Worm (Caenorhabditis elegans): ENCODE measurements around the gene T08G5.15.

Gene T08G5.15

ce11 chrV:14033649-14034048 lies 10.7 kb upstream of the T08G5.15 start, which contains the start of gene ins-10:
ins-10 (plus strand) TSS chrV:14033949.
- no peak for TF ChIP-seq nfya-1 (tag; optimal IDR thresholded peaks at IDR 0.05)
- no peak for TF ChIP-seq hlh-15 (tag; optimal IDR thresholded peaks at IDR 0.05)
- TF ChIP-seq dmd-4 (tag; optimal IDR thresholded peaks at IDR 0.05; ENCODE audit: borderline replicate concordance) = no peak
- no peak for TF ChIP-seq pag-3 (tag; optimal IDR thresholded peaks at IDR 0.05; ENCODE audit: borderline replicate concordance)
- no peak for TF ChIP-seq dve-1 (tag; optimal IDR thresholded peaks at IDR 0.05)
- no peak for TF ChIP-seq madf-2 (tag; optimal IDR thresholded peaks at IDR 0.05)

- TF ChIP-seq ets-4 (tag; optimal IDR thresholded peaks at IDR 0.05) (no peak), dve-1 (tag; optimal IDR thresholded peaks at IDR 0.05) (no peak), pax-1 (tag; optimal IDR thresholded peaks at IDR 0.05) (no peak), ceh-14 (tag; optimal IDR thresholded peaks at IDR 0.05) (no peak), sox-2 (GFP tag; IDR thresholded peaks at IDR 0.05) (no peak), ceh-34 (tag; optimal IDR thresholded peaks at IDR 0.05) (no peak), ama-1 (optimal IDR thresholded peaks at IDR 0.05) (peak; percentile 76)
These were observed 5.3 kb upstream of the T08G5.15 start for ce11 chrV:14028256-14028743.

ce11 chrV:14027384-14027783 lies 4.4 kb upstream of the T08G5.15 start, which contains the start of gene T08G5.3:
T08G5.3 (minus strand) TSS chrV:14027484.
- no peak for TF ChIP-seq ref-2 (tag; optimal IDR thresholded peaks at IDR 0.05)
- no peak for TF ChIP-seq tbx-2 (tag; optimal IDR thresholded peaks at IDR 0.05)
- no peak for TF ChIP-seq fkh-10 (GFP tag; optimal IDR thresholded peaks at IDR 0.05)
- no peak for TF ChIP-seq K02D7.2 (tag; optimal IDR thresholded peaks at IDR 0.05)
- no peak for TF ChIP-seq ceh-48 (tag; optimal IDR thresholded peaks at IDR 0.05)
- TF ChIP-seq pag-3 (tag; optimal IDR thresholded peaks at IDR 0.05; ENCODE audit: borderline replicate concordance) = no peak
- no peak for TF ChIP-seq hlh-15 (tag; optimal IDR thresholded peaks at IDR 0.05)

ce11 chrV:14026194-14026593 lies 3.2 kb upstream of the T08G5.15 start, which contains the start of gene T08G5.2:
T08G5.2 (minus strand) TSS chrV:14026294.
- no peak for TF ChIP-seq fax-1 (tag; optimal IDR thresholded peaks at IDR 0.05)
- no peak for TF ChIP-seq T23F11.4 (GFP tag; optimal IDR thresholded peaks at IDR 0.05)
- TF ChIP-seq tbx-2 (tag; optimal IDR thresholded peaks at IDR 0.05) = no peak
- TF ChIP-seq fkh-6 (tag; optimal IDR thresholded peaks at IDR 0.05) = no peak
- TF ChIP-seq sox-2 (GFP tag; IDR thresholded peaks at IDR 0.05) = no peak
- TF ChIP-seq eyg-1 (tag; optimal IDR thresholded peaks at IDR 0.05) = no peak
- TF ChIP-seq elt-4 (tag; optimal IDR thresholded peaks at IDR 0.05) = no peak
- no peak for TF ChIP-seq ceh-2 (tag; optimal IDR thresholded peaks at IDR 0.05)
- no peak for TF ChIP-seq gmeb-2 (tag; optimal IDR thresholded peaks at IDR 0.05)
- no peak for TF ChIP-seq npax-4 (tag; optimal IDR thresholded peaks at IDR 0.05)

ce11 chrV:14018640-14019039 lies 4.3 kb downstream of the T08G5.15 start, which contains the start of the genes mtl-2 and T08G5.1:
mtl-2 (minus strand) TSS chrV:14018673.
T08G5.1 (plus strand) TSS chrV:14018766.
- TF ChIP-seq hlh-30 (tag; optimal IDR thresholded peaks at IDR 0.05; ENCODE audit: insufficient read depth) (no peak), ztf-16 (tag; optimal IDR thresholded peaks at IDR 0.05) (no peak), lim-6 (tag; optimal IDR thresholded peaks at IDR 0.05) (no peak), npax-4 (tag; optimal IDR thresholded peaks at IDR 0.05) (no peak), ceh-31 (tag; optimal IDR thresholded peaks at IDR 0.05) (no peak), ceh-14 (tag; optimal IDR thresholded peaks at IDR 0.05) (no peak), elt-2 (tag; optimal IDR thresholded peaks at IDR 0.05) (peak; percentile 49)

- TF ChIP-seq hlh-13 (GFP tag; optimal IDR thresholded peaks at IDR 0.05) (no peak), sox-4 (tag; optimal IDR thresholded peaks at IDR 0.05) (no peak), rnt-1 (tag; optimal IDR thresholded peaks at IDR 0.05) (no peak), mec-3 (tag; optimal IDR thresholded peaks at IDR 0.05; ENCODE audit: borderline replicate concordance) (no peak), odd-2 (tag; optimal IDR thresholded peaks at IDR 0.05) (no peak), unc-86 (tag; optimal IDR thresholded peaks at IDR 0.05) (no peak), pha-2 (tag; optimal IDR thresholded peaks at IDR 0.05) (no peak), ceh-18 (tag; optimal IDR thresholded peaks at IDR 0.05) (no peak), pax-1 (tag; optimal IDR thresholded peaks at IDR 0.05) (no peak), tbx-2 (tag; optimal IDR thresholded peaks at IDR 0.05) (no peak), ceh-22 (tag; optimal IDR thresholded peaks at IDR 0.05) (no peak), unc-3 (GFP tag; conservative IDR thresholded peaks at IDR 0.05) (no peak), unc-3 (tag; optimal IDR thresholded peaks at IDR 0.05) (no peak), ama-1 (optimal IDR thresholded peaks at IDR 0.05) (no peak), unc-55 (GFP tag; optimal IDR thresholded peaks at IDR 0.05) (no peak)
These were observed 5.5 kb downstream of the T08G5.15 start, which contains the start of gene srh-308 for ce11 chrV:14017476-14017875. srh-308 (minus strand) TSS chrV:14017576.
